Worm (Caenorhabditis elegans): Measurements from ENCODE around the gene Y82E9BL.6.
"Not testable (repeated sequence)": the region's sequence is repeated elsewhere in the genome, so short reads cannot be mapped to it uniquely, and the experiment has no call there.

Y82E9BL.6 gene

DNA sequence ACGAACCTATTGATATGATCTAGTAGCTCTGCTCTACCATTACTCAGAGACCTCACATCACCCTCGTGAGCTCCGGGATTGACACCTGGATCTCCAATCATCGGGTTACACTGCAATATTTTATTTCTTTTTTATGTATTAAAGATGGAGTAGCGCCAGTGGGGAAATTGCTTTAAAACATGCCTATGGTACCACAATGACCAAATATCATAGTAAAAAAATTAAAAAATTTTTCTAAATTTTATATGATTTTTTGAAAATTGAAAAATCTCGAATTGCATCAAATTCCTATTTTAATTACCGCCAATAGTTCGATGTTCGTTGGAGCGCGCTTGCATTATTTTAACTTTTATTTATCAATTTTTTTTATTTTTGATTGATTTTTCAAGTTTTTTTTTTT is 32.3 kb upstream of the Y82E9BL.6 start, which contains the start of gene pals-40:
pals-40 (minus strand) TSS at position 101 of the 400 bp plus-strand sequence.
- TF ChIP-seq klf-2 (GFP tag; conservative IDR thresholded peaks at IDR 0.05); med-1 (GFP tag; optimal IDR thresholded peaks at IDR 0.05; ENCODE audit: insufficient read depth); T22C8.4 (GFP tag; IDR thresholded peaks at IDR 0.05): not testable (repeated sequence)

DNA sequence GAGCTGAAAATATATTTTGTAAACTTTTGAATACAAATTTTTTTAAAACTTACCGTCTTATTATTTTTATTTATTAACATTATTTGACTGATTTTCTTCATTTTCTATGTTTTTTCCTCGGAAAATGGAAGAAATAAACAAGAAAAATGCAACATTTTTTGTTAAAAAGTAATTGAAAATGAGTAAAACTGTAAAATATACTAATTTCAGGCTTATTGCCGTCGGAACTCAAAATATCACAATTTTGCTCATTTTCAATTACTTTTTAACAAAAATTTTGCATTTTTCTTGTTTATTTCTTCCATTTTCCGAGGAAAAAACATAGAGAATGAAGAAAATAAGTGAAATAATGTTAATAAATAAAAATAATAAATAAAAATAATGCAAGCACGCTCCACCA is 29.9 kb upstream of the Y82E9BL.6 start, which contains the start of gene Y82E9BR.10:
Y82E9BR.10 (minus strand) TSS at position 101 of the 400 bp plus-strand sequence.
- TF ChIP-seq tab-1 (GFP tag; IDR thresholded peaks at IDR 0.05); med-1 (GFP tag; optimal IDR thresholded peaks at IDR 0.05; ENCODE audit: insufficient read depth); flt-1 (GFP tag; IDR thresholded peaks at IDR 0.05): not testable (repeated sequence)

DNA sequence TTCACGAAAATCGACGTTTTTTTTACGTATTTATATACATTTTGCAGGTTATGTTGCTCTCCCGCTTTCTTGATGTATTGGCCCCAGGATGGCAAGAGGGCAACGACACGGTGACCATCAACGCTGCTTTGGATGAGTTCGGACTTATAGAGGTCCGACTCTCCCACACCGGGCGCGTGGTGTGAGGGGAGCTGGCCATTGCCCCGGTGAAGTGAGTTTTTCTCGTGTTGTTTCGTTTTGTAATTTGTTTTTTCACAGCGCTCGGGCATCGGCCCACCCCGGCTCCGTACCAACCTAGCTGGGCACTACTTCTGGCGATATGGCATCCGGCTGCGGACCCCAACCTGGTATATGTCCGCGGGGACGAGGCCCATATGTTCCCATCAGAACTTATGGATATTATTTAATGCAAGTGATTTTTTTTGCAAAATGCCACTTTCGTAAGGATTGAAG is 28.8 kb upstream of the Y82E9BL.6 start, which contains the start of gene Y82E9BR.20:
Y82E9BR.20 (plus strand) TSS at position 51 of the 453 bp plus-strand sequence.
- no peak for TF ChIP-seq ztf-29 (GFP tag; IDR thresholded peaks at IDR 0.05)
- TF ChIP-seq klf-2 (GFP tag; conservative IDR thresholded peaks at IDR 0.05), result no peak
- TF ChIP-seq med-1 (GFP tag; optimal IDR thresholded peaks at IDR 0.05; ENCODE audit: insufficient read depth), result no peak
- TF ChIP-seq cog-1 (tag; optimal IDR thresholded peaks at IDR 0.05), result no peak
- no peak for TF ChIP-seq tab-1 (GFP tag; IDR thresholded peaks at IDR 0.05)
- TF ChIP-seq flt-1 (GFP tag; IDR thresholded peaks at IDR 0.05), result no peak
- no peak for TF ChIP-seq T22C8.4 (GFP tag; IDR thresholded peaks at IDR 0.05)
- no peak for TF ChIP-seq ref-1 (GFP tag; conservative IDR thresholded peaks at IDR 0.05)
- no peak for TF ChIP-seq ztf-23 (GFP tag; IDR thresholded peaks at IDR 0.05)

DNA sequence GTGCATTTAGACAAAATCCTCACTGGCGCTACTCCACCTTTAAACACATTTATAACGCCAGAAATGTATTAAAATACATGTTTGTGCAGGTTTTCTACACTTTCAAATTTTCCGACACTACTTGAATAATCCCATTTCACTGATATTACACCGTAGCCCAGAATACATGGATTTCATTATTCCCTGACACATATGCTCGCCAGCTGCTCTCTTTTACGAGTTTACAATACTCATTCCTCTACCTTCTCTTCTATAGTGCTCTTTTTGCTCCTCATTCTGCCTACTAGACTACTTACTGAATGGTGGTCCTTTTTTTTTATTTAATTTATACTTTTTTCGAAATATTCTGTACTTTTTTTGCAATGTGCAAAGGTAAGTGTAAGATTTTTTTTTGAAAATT is 27.0 kb upstream of the Y82E9BL.6 start:
- no peak for TF ChIP-seq klf-2 (GFP tag; conservative IDR thresholded peaks at IDR 0.05)
- no peak for TF ChIP-seq ztf-23 (GFP tag; IDR thresholded peaks at IDR 0.05)
- no peak for TF ChIP-seq flt-1 (GFP tag; IDR thresholded peaks at IDR 0.05)
- no peak for TF ChIP-seq ztf-29 (GFP tag; IDR thresholded peaks at IDR 0.05)
- TF ChIP-seq ref-1 (GFP tag; conservative IDR thresholded peaks at IDR 0.05), result no peak
- TF ChIP-seq T22C8.4 (GFP tag; IDR thresholded peaks at IDR 0.05), result no peak

- TF ChIP-seq T22C8.4 (GFP tag; IDR thresholded peaks at IDR 0.05) (no peak), flt-1 (GFP tag; IDR thresholded peaks at IDR 0.05) (no peak), ztf-23 (GFP tag; IDR thresholded peaks at IDR 0.05) (no peak), klf-2 (GFP tag; conservative IDR thresholded peaks at IDR 0.05) (no peak), ztf-29 (GFP tag; IDR thresholded peaks at IDR 0.05) (no peak), tab-1 (GFP tag; IDR thresholded peaks at IDR 0.05) (no peak), med-1 (GFP tag; optimal IDR thresholded peaks at IDR 0.05; ENCODE audit: insufficient read depth) (no peak), ref-1 (GFP tag; conservative IDR thresholded peaks at IDR 0.05) (no peak), cog-1 (tag; optimal IDR thresholded peaks at IDR 0.05) (no peak)
Observed at ce11 chrIII:1359669-1360068, 14.1 kb upstream of the Y82E9BL.6 start, which contains the start of gene Y82E9BR.9. TSS of gene Y82E9BR.9 (minus strand) at chrIII:1359769.

ce11 chrIII:1357973-1358372 is 12.4 kb upstream of the Y82E9BL.6 start, which contains the start of gene Y82E9BR.8:
TSS of gene Y82E9BR.8 (minus strand) at chrIII:1358073.
- not testable (repeated sequence) for TF ChIP-seq med-1 (GFP tag; optimal IDR thresholded peaks at IDR 0.05; ENCODE audit: insufficient read depth); ref-1 (GFP tag; conservative IDR thresholded peaks at IDR 0.05); klf-2 (GFP tag; conservative IDR thresholded peaks at IDR 0.05)

DNA sequence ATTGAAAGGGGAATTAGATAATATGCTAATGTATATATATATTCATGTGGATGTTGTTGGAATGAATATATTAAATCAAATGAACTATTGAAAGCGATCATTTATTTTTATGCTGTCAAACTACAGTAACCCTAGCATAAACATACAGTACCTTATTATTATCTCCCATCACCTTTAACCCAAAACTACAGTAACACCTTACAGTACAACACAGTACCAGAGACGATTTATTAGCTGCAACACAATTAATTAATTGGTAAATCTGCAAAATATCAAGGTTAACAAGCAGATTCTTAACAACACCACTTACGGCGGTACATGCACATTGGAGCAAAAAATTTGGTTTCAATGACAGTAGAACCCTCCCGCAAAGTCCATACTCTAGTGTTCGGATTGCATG is 9.7 kb upstream of the Y82E9BL.6 start, which contains the start of gene Y82E9BL.1:
Y82E9BL.1 (minus strand) TSS at position 101 of the 400 bp plus-strand sequence.
- TF ChIP-seq ref-1 (GFP tag; conservative IDR thresholded peaks at IDR 0.05) (no peak), klf-2 (GFP tag; conservative IDR thresholded peaks at IDR 0.05) (no peak), med-1 (GFP tag; optimal IDR thresholded peaks at IDR 0.05; ENCODE audit: insufficient read depth) (no peak), cog-1 (tag; optimal IDR thresholded peaks at IDR 0.05) (no peak)

DNA sequence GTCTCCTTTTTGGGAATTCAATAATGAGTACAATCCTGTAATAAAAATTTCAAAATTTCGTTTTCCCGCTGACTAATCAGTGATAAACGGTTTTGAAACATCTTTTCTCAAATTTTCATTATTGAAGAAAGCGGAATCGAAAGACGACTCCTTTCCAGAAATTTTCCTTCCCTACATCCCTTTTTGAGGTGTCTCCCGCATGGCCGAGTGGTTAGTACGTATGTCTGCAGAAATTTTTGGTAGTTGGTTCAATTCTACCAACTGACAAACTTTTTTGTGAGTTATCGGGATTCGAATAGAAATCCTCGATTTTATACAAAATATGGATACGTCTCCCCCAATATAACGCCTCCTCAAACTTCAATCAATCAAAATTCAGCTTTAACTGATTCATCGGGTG is 8.9 kb upstream of the Y82E9BL.6 start:
- TF ChIP-seq T22C8.4 (GFP tag; IDR thresholded peaks at IDR 0.05), result no peak
- no peak for TF ChIP-seq tab-1 (GFP tag; IDR thresholded peaks at IDR 0.05)

DNA sequence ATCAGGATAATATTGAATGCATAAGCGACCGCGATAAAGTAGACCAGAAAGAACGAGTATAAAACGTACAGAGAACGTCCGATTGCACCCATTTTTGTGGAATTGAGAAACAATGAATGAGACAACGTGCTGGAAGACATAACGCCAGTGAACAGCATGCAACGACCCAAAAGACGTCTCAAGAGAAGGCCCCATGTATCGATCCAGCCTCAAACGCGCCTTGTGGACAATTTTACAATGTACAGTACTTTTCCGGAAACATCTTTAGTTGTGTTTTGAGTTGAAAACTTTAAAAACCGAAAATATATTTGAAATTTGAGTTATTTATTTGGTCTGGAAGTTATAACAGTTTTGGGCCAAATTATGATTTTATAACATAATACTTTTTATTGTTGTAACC is 5.2 kb upstream of the Y82E9BL.6 start, which contains the start of gene Y82E9BL.3:
Y82E9BL.3 (minus strand) TSS at position 101 of the 400 bp plus-strand sequence.
- TF ChIP-seq klf-2 (GFP tag; conservative IDR thresholded peaks at IDR 0.05) (no peak), tab-1 (GFP tag; IDR thresholded peaks at IDR 0.05) (no peak), T22C8.4 (GFP tag; IDR thresholded peaks at IDR 0.05) (no peak)

DNA sequence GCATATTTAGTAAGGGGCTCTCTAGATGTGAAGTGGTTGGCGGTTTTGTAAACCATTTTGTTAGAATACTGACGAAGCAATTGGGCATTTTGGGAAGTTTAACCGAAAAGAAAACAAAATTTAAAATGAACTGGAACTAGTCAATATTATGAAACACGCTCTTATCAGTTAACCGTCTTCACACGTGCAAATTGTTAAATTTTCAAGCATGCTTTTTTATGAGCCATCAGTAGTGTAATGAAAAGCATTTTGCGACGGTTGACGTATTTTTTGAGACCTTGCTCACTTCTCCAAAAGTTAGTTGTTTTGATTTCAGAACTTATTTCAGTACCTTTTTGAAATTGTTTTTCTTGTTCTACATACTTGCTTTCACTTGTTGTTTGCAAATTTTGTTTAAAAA is 3.7 kb upstream of the Y82E9BL.6 start, which contains the start of gene fbxa-25:
fbxa-25 (minus strand) TSS at position 138 of the 400 bp plus-strand sequence.
- TF ChIP-seq klf-2 (GFP tag; conservative IDR thresholded peaks at IDR 0.05) (no peak), flt-1 (GFP tag; IDR thresholded peaks at IDR 0.05) (no peak), ztf-23 (GFP tag; IDR thresholded peaks at IDR 0.05) (no peak), med-1 (GFP tag; optimal IDR thresholded peaks at IDR 0.05; ENCODE audit: insufficient read depth) (no peak), ztf-29 (GFP tag; IDR thresholded peaks at IDR 0.05) (no peak)

DNA sequence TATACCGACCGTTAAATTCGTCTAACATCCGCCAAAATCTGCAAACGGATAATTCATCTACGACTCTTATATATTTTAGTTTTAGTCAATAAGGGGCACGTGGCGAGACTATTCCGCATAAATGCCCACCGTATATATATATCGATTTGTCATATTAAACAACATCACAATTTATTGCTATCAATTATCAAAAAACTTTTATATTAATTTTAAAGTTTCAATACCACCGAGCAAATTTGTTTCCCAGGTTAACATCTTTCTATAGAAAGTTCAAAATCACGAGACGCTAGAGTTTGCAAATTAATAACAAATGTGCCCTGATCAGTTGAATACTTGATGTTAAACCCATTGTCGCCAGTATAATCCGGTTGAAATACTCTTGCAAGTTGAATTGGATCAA is 1.9 kb upstream of the Y82E9BL.6 start, which contains the start of gene Y82E9BL.5:
Y82E9BL.5 (minus strand) TSS at position 101 of the 400 bp plus-strand sequence.
- TF ChIP-seq ztf-23 (GFP tag; IDR thresholded peaks at IDR 0.05) (no peak), cog-1 (tag; optimal IDR thresholded peaks at IDR 0.05) (no peak), flt-1 (GFP tag; IDR thresholded peaks at IDR 0.05) (no peak), med-1 (GFP tag; optimal IDR thresholded peaks at IDR 0.05; ENCODE audit: insufficient read depth) (no peak), T22C8.4 (GFP tag; IDR thresholded peaks at IDR 0.05) (no peak), klf-2 (GFP tag; conservative IDR thresholded peaks at IDR 0.05) (no peak), ztf-29 (GFP tag; IDR thresholded peaks at IDR 0.05) (no peak), tab-1 (GFP tag; IDR thresholded peaks at IDR 0.05) (no peak), ref-1 (GFP tag; conservative IDR thresholded peaks at IDR 0.05) (no peak)
